Fruit fly (Drosophila melanogaster): ENCODE measurements around the gene CG34251.

The CG34251 gene

DNA sequence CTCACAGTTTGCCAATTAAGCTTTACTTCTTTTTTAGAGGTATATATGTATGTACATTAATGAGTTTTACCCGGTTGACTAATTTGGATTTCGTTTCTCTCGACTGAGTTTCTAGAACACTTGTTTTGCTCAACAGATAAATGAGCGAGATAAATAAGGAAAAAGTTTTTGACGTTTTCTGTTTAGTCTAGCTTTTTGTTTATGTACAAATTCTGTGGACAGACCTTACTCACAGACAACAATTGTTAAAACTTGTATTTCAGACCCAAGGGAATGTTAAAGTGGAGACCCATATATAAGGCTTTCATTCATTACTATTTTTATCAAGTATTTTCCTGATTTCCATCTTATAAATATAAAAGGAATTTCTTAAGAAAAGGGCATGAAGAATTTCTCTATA lies 46.4 kb upstream of the CG34251 start:
- TF ChIP-seq eg (GFP tag; IDR thresholded peaks at IDR 0.05) (no peak), CG6792 (GFP tag; optimal IDR thresholded peaks at IDR 0.05) (no peak), fkh (GFP tag; optimal IDR thresholded peaks at IDR 0.05) (peak; percentile 11)

DNA sequence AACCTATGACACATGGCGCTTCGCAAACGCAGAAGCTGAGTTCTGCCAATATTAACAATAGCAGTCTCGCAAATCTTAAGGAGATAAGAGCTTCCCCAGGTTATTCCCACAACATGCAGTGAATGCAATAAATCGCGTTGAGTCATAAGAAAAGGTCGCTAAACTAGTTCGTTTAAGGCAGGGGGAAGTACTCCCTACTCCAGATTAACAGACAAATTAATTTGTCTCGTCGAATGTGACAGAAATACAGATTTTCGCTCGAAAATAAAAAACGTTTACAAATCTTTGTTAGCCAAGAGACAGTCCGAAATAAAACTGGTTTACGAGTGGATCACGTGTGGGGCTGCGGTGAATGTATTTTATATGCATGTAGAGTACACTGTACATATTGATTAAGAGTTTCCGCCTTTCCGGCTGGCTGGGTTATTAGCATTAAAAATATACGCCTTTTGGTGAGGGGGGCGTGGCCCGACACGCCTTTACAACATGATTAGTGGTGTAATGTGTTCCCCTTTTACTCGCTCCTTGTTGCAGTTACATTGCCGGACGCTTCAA lies 45.8 kb upstream of the CG34251 start:
- TF ChIP-seq Hr39 (GFP tag; optimal IDR thresholded peaks at IDR 0.05), result no peak
- no peak for TF ChIP-seq CG31627 (GFP tag; optimal IDR thresholded peaks at IDR 0.05)
- TF ChIP-seq vri (GFP tag; optimal IDR thresholded peaks at IDR 0.05), result no peak
- no peak for TF ChIP-seq CG34406 (GFP tag; optimal IDR thresholded peaks at IDR 0.05)
- TF ChIP-seq CG6792 (GFP tag; optimal IDR thresholded peaks at IDR 0.05), result no peak
- no peak for TF ChIP-seq esn (GFP tag; optimal IDR thresholded peaks at IDR 0.05)
- no peak for TF ChIP-seq CG6276 (GFP tag; optimal IDR thresholded peaks at IDR 0.05)
- no peak for TF ChIP-seq Lpt (GFP tag; optimal IDR thresholded peaks at IDR 0.05)
- peak; percentile 57 for TF ChIP-seq Eip78C (GFP tag)
- no peak for TF ChIP-seq pdm3 (GFP tag; optimal IDR thresholded peaks at IDR 0.05)
- no peak for TF ChIP-seq CG3919 (GFP tag; optimal IDR thresholded peaks at IDR 0.05)
- TF ChIP-seq OdsH (GFP tag; optimal IDR thresholded peaks at IDR 0.05), result no peak
- no peak for TF ChIP-seq Ets21C (GFP tag; optimal IDR thresholded peaks at IDR 0.05)
- no peak for TF ChIP-seq dac (GFP tag; optimal IDR thresholded peaks at IDR 0.05)
- TF ChIP-seq CG16779 (tag; optimal IDR thresholded peaks at IDR 0.05), result no peak
- no peak for TF ChIP-seq lz (GFP tag; optimal IDR thresholded peaks at IDR 0.05)
- TF ChIP-seq Eip93F (GFP tag; optimal IDR thresholded peaks at IDR 0.05), result no peak
- TF ChIP-seq svp (GFP tag), result peak; percentile 68
- peak; percentile 26 to 29 for TF ChIP-seq ss (GFP tag; optimal IDR thresholded peaks at IDR 0.05)
- no peak for TF ChIP-seq net (GFP tag; optimal IDR thresholded peaks at IDR 0.05)
- no peak for TF ChIP-seq eg (GFP tag; IDR thresholded peaks at IDR 0.05)
- TF ChIP-seq CG7368 (GFP tag; optimal IDR thresholded peaks at IDR 0.05), result no peak
- TF ChIP-seq Blimp-1 (GFP tag; optimal IDR thresholded peaks at IDR 0.05), result no peak
- no peak for TF ChIP-seq acj6 (GFP tag; optimal IDR thresholded peaks at IDR 0.05)
- TF ChIP-seq CG6808 (GFP tag; optimal IDR thresholded peaks at IDR 0.05), result peak; percentile 28
- no peak for TF ChIP-seq Eip75B (GFP tag; optimal IDR thresholded peaks at IDR 0.05)

- TF ChIP-seq CG8319 (GFP tag; optimal IDR thresholded peaks at IDR 0.05) (no peak), Hr39 (GFP tag; optimal IDR thresholded peaks at IDR 0.05) (no peak), CG34406 (GFP tag; optimal IDR thresholded peaks at IDR 0.05) (peak; percentile 2), dsx (GFP tag; optimal IDR thresholded peaks at IDR 0.05; ENCODE audit: poor library complexity, severe bottlenecking) (no peak), Sox14 (GFP tag; optimal IDR thresholded peaks at IDR 0.05) (no peak), CG10669 (GFP tag; optimal IDR thresholded peaks at IDR 0.05) (peak; percentile 21), fd85E (GFP tag; optimal IDR thresholded peaks at IDR 0.05) (no peak), CG8632 (GFP tag; optimal IDR thresholded peaks at IDR 0.05) (peak; percentile 17), CG11294 (GFP tag; IDR thresholded peaks at IDR 0.05) (no peak), CG3032 (tag; optimal IDR thresholded peaks at IDR 0.05) (no peak), CG11762 (GFP tag; optimal IDR thresholded peaks at IDR 0.05; ENCODE audit: insufficient read depth) (no peak), CG31627 (GFP tag; optimal IDR thresholded peaks at IDR 0.05) (no peak), Eip93F (GFP tag; optimal IDR thresholded peaks at IDR 0.05) (no peak), Sox102F (GFP tag; optimal IDR thresholded peaks at IDR 0.05) (peak; percentile 2), CG9139 (GFP tag; optimal IDR thresholded peaks at IDR 0.05) (peak; percentile 51), net (GFP tag; optimal IDR thresholded peaks at IDR 0.05) (peak; percentile 32), Eip78C (GFP tag) (peak; percentile 81), OdsH (GFP tag; optimal IDR thresholded peaks at IDR 0.05) (peak; percentile 4), dac (GFP tag; optimal IDR thresholded peaks at IDR 0.05) (no peak), CG11902 (GFP tag; optimal IDR thresholded peaks at IDR 0.05) (no peak), Met (GFP tag; optimal IDR thresholded peaks at IDR 0.05) (no peak), ss (GFP tag; optimal IDR thresholded peaks at IDR 0.05) (peak in 1 of 2 experiments; percentile 48), topi (GFP tag; optimal IDR thresholded peaks at IDR 0.05) (no peak), CG1621 (tag; optimal IDR thresholded peaks at IDR 0.05) (peak; percentile 5), CG6808 (GFP tag; optimal IDR thresholded peaks at IDR 0.05) (peak; percentile 34), CG6854 (GFP tag; optimal IDR thresholded peaks at IDR 0.05) (peak; percentile 63), achi (GFP tag; optimal IDR thresholded peaks at IDR 0.05) (no peak), CG6163 (GFP tag; IDR thresholded peaks at IDR 0.05) (peak; percentile 10; the same call in 1 of the 3 replicates), pdm3 (GFP tag; optimal IDR thresholded peaks at IDR 0.05) (no peak), Hr4 (GFP tag; optimal IDR thresholded peaks at IDR 0.05) (no peak), acj6 (GFP tag; optimal IDR thresholded peaks at IDR 0.05) (peak; percentile 5), esn (GFP tag; optimal IDR thresholded peaks at IDR 0.05) (peak; percentile 8), CG15336 (GFP tag; IDR thresholded peaks at IDR 0.05) (no peak), vri (GFP tag; optimal IDR thresholded peaks at IDR 0.05) (peak; percentile 6)
These were observed 40.2 kb upstream of the CG34251 start for dm6 chr3L:17631247-17631646.
